Fruit fly (Drosophila melanogaster) S2 (cell line): ENCODE data around the gene CG9132.

Experiments used
- CG8478 ChIP-seq: fragments of >200 bp; optimal IDR thresholded peaks from 2 replicates; lab custom pipeline; 2018
- CTCF ChIP-seq, 2 experiments: fragments of >200 bp; optimal IDR thresholded peaks; 2 replicates each; lab custom pipeline; 2018

DNA sequence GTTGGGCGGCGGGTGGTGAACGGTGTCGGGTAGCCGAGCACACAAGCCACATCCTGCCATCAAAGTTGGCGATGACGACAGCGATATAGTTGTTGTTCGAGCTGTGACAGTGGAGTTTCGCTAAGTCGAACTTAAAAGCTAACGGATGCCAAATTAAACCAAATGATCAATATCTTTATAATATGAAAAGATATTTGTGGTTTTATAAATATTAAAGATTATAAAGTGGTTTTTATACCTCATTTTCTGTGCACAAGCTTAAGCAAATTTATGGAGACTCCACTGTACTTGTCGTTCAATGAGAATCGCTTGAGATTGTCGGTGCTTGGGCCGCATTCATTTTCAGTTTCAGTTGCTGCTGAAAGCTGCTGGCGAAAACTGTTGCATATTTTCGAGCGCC is 21.6 kb upstream of the CG9132 start:
- no peak for TF ChIP-seq CTCF (optimal IDR thresholded peaks at IDR 0.05; lab: Kevin White, UChicago)
- no peak for TF ChIP-seq CG8478 (lab: Kevin White, UChicago)
